Worm (Caenorhabditis elegans) whole organism, young adult: ENCODE results near the gene grl-31.
"Not testable (repeated sequence)": the region's sequence is repeated elsewhere in the genome, so short reads cannot be mapped to it uniquely, and the experiment has no call there.

Source experiments
- B0035.1 ChIP-seq: sonication (generic microtip); optimal IDR thresholded peaks from 2 replicates; lab custom pipeline; 2016; ENCODE audit warnings: missing genetic modification characterization, mild to moderate bottlenecking, missing compliant biosample characterization, missing genotype, missing genetic modification reagents
- F10E7.11 ChIP-seq: sonication (generic microtip); optimal IDR thresholded peaks from 2 replicates; lab custom pipeline; 2017; ENCODE audit warnings: mild to moderate bottlenecking, missing genetic modification characterization, moderate library complexity, missing compliant biosample characterization
- F33H1.4 ChIP-seq: fragments of 200-800 bp; sonication (Bioruptor generic); IDR thresholded peaks from 2 replicates; pipeline ENCODE4 v1.3.6; 2022; ENCODE audit warnings: missing genetic modification reagents, missing genetic modification characterization, missing compliant biosample characterization
- K12H6.12 ChIP-seq: fragments of 200-800 bp; sonication (Bioruptor generic); optimal IDR thresholded peaks from 2 replicates; lab custom pipeline; 2018; ENCODE audit warnings: mild to moderate bottlenecking, missing genetic modification characterization, missing compliant biosample characterization
- T07F8.4 ChIP-seq: sonication (generic microtip); optimal IDR thresholded peaks from 2 replicates; lab custom pipeline; 2016; ENCODE audit warnings: mild to moderate bottlenecking, missing genetic modification characterization, moderate library complexity, missing compliant biosample characterization
- T26A5.8 ChIP-seq: sonication (generic microtip); optimal IDR thresholded peaks from 2 replicates; lab custom pipeline; 2016; ENCODE audit warnings: missing genetic modification characterization, missing compliant biosample characterization
- Y79H2A.3 ChIP-seq: fragments of 200-800 bp; sonication (Bioruptor generic); conservative IDR thresholded peaks from 2 replicates; pipeline ENCODE4 v1.3.6; 2022; ENCODE audit warnings: missing genetic modification reagents, missing genetic modification characterization, missing compliant biosample characterization
- athp-1 ChIP-seq: sonication (generic microtip); optimal IDR thresholded peaks from 2 replicates; lab custom pipeline; 2017; ENCODE audit warnings: mild to moderate bottlenecking, missing genetic modification characterization, missing compliant biosample characterization
- attf-5 ChIP-seq: fragments of 200-800 bp; sonication (Bioruptor generic); optimal IDR thresholded peaks from 2 replicates; lab custom pipeline; 2018; ENCODE audit warnings: mild to moderate bottlenecking, missing genetic modification characterization, missing compliant biosample characterization
- attf-6 ChIP-seq: fragments of 200-800 bp; sonication (Bioruptor generic); IDR thresholded peaks from 2 replicates; pipeline ENCODE4 v1.3.6; 2022; ENCODE audit warnings: missing genetic modification reagents, missing genetic modification characterization, missing compliant biosample characterization
- cebp-1 ChIP-seq, 2 experiments: fragments of 200-800 bp in 1 of 2; sonication (Bioruptor generic) in 1 of 2; sonication (generic microtip) in 1 of 2; IDR thresholded peaks in 1 of 2; optimal IDR thresholded peaks in 1 of 2; 2 replicates each; pipeline versions ENCODE4 v1.3.6 to Lab custom; 2017 to 2022; ENCODE audit warnings: missing compliant biosample characterization in 2 of 2, missing genetic modification characterization in 2 of 2, mild to moderate bottlenecking in 1 of 2, missing genetic modification reagents in 1 of 2, moderate library complexity in 1 of 2
- ceh-27 ChIP-seq: fragments of 200-800 bp; sonication (Bioruptor generic); optimal IDR thresholded peaks from 2 replicates; lab custom pipeline; 2018; ENCODE audit warnings: mild to moderate bottlenecking, missing genetic modification characterization, moderate library complexity, missing compliant biosample characterization
- ceh-40 ChIP-seq: fragments of 200-800 bp; sonication (Bioruptor generic); IDR thresholded peaks from 2 replicates; pipeline ENCODE4 v1.3.6; 2022; ENCODE audit warnings: missing genetic modification characterization, missing compliant biosample characterization
- ceh-79 ChIP-seq: sonication (generic microtip); optimal IDR thresholded peaks from 2 replicates; lab custom pipeline; 2017; ENCODE audit warnings: mild to moderate bottlenecking, missing genetic modification characterization, missing compliant biosample characterization
- dpff-1 ChIP-seq: sonication (generic microtip); optimal IDR thresholded peaks from 2 replicates; lab custom pipeline; 2017; ENCODE audit warnings: mild to moderate bottlenecking, missing genetic modification characterization, missing compliant biosample characterization
- egl-44 ChIP-seq: fragments of 200-800 bp; sonication (Bioruptor generic); IDR thresholded peaks from 2 replicates; pipeline ENCODE4 v1.3.6; 2022; ENCODE audit warnings: missing genetic modification reagents, missing genetic modification characterization, missing compliant biosample characterization
- ets-4 ChIP-seq: fragments of 200-800 bp; sonication (Bioruptor generic); optimal IDR thresholded peaks from 2 replicates; lab custom pipeline; 2018; ENCODE audit warnings: mild to moderate bottlenecking, missing genetic modification characterization, missing compliant biosample characterization
- gei-17 ChIP-seq: fragments of 200-800 bp; sonication (Bioruptor generic); optimal IDR thresholded peaks from 2 replicates; lab custom pipeline; 2018; ENCODE audit warnings: mild to moderate bottlenecking, missing genetic modification characterization, missing compliant biosample characterization
- him-1 ChIP-seq: sonication (generic microtip); optimal IDR thresholded peaks from 2 replicates; lab custom pipeline; 2016; ENCODE audit warnings: missing genotype, missing genetic modification reagents, missing genetic modification characterization, missing compliant biosample characterization
- let-607 ChIP-seq, 2 experiments: fragments of 200-800 bp in 1 of 2; sonication (Bioruptor generic) in 1 of 2; sonication (generic microtip) in 1 of 2; optimal IDR thresholded peaks; 2 replicates each; lab custom pipeline; 2016 to 2018; ENCODE audit warnings: mild to moderate bottlenecking in 2 of 2, missing compliant biosample characterization in 2 of 2, missing genetic modification characterization in 2 of 2, moderate library complexity in 2 of 2, missing genotype in 1 of 2
- lir-1 ChIP-seq: fragments of 200-800 bp; sonication (Bioruptor generic); conservative IDR thresholded peaks from 2 replicates; pipeline ENCODE4 v1.3.6; 2022; ENCODE audit warnings: missing genetic modification reagents, missing genetic modification characterization, missing compliant biosample characterization
- lsy-27 ChIP-seq: sonication (generic microtip); optimal IDR thresholded peaks from 2 replicates; lab custom pipeline; 2017; ENCODE audit warnings: missing genetic modification characterization, mild to moderate bottlenecking, missing compliant biosample characterization, antibody characterized with exemption, missing genotype, borderline replicate concordance; ENCODE audit not compliant: insufficient read depth
- madf-3 ChIP-seq: fragments of 200-800 bp; sonication (Bioruptor generic); IDR thresholded peaks from 2 replicates; pipeline ENCODE4 v1.3.6; 2022; ENCODE audit warnings: missing genetic modification reagents, missing genetic modification characterization, missing compliant biosample characterization
- nfya-1 ChIP-seq: sonication (generic microtip); optimal IDR thresholded peaks from 2 replicates; lab custom pipeline; 2017; ENCODE audit warnings: antibody characterized with exemption, missing compliant biosample characterization, missing genetic modification characterization, borderline replicate concordance; ENCODE audit not compliant: insufficient read depth
- nhr-120 ChIP-seq: fragments of 200-800 bp; sonication (Bioruptor generic); IDR thresholded peaks from 2 replicates; pipeline ENCODE4 v1.3.6; 2022; ENCODE audit warnings: missing genetic modification characterization, missing compliant biosample characterization
- nhr-179 ChIP-seq: sonication (generic microtip); optimal IDR thresholded peaks from 2 replicates; lab custom pipeline; 2016; ENCODE audit warnings: mild to moderate bottlenecking, missing genetic modification characterization, missing compliant biosample characterization
- nhr-90 ChIP-seq: sonication (generic microtip); optimal IDR thresholded peaks from 2 replicates; lab custom pipeline; 2016; ENCODE audit warnings: missing genotype, mild to moderate bottlenecking, missing genetic modification characterization, missing compliant biosample characterization
- pbrm-1 ChIP-seq: fragments of 200-800 bp; sonication (Bioruptor generic); IDR thresholded peaks from 2 replicates; pipeline ENCODE4 v1.3.6; 2022; ENCODE audit warnings: missing genetic modification reagents, missing genetic modification characterization, missing compliant biosample characterization
- rcor-1 ChIP-seq: fragments of 200-800 bp; sonication (Bioruptor generic); IDR thresholded peaks from 2 replicates; pipeline ENCODE4 v1.3.6; 2022; ENCODE audit warnings: missing genetic modification reagents, missing genetic modification characterization, missing compliant biosample characterization
- sdz-38 ChIP-seq: sonication (generic microtip); optimal IDR thresholded peaks from 2 replicates; lab custom pipeline; 2016; ENCODE audit warnings: missing genotype, missing genetic modification characterization, missing compliant biosample characterization
- snpc-4 ChIP-seq, 5 experiments: fragments of 150-350 bp in 1 of 5; sonication (generic microtip) in 4 of 5; optimal IDR thresholded peaks; 2 replicates each; lab custom pipeline; 2014 to 2018; ENCODE audit warnings: missing genetic modification characterization in 5 of 5, missing biosample characterization in 3 of 5, antibody characterized with exemption in 2 of 5, mild to moderate bottlenecking in 2 of 5, missing compliant biosample characterization in 2 of 5, missing genotype in 2 of 5, moderate library complexity in 2 of 5, missing genetic modification reagents in 1 of 5
- tbx-9 ChIP-seq: sonication (generic microtip); optimal IDR thresholded peaks from 2 replicates; lab custom pipeline; 2016; ENCODE audit warnings: borderline replicate concordance, missing genetic modification characterization, inconsistent platforms, missing compliant biosample characterization
- unc-62 ChIP-seq: fragments of 150-350 bp; optimal IDR thresholded peaks from 2 replicates; lab custom pipeline; 2014; ENCODE audit warnings: missing biosample characterization, missing genetic modification reagents, missing genetic modification characterization
- xnd-1 ChIP-seq: sonication (generic microtip); optimal IDR thresholded peaks from 2 replicates; lab custom pipeline; 2016; ENCODE audit warnings: missing genotype, missing genetic modification reagents, missing genetic modification characterization, missing compliant biosample characterization
- zfh-2 ChIP-seq: fragments of 200-800 bp; sonication (Bioruptor generic); conservative IDR thresholded peaks from 2 replicates; pipeline ENCODE4 v1.3.6; 2022; ENCODE audit warnings: missing genetic modification reagents, missing genetic modification characterization, missing compliant biosample characterization
- zim-3 ChIP-seq: sonication (generic microtip); optimal IDR thresholded peaks from 2 replicates; lab custom pipeline; 2017; ENCODE audit warnings: mild to moderate bottlenecking, missing genetic modification characterization, moderate library complexity, missing compliant biosample characterization
- ztf-25 ChIP-seq: fragments of 200-800 bp; sonication (Bioruptor generic); IDR thresholded peaks from 2 replicates; pipeline ENCODE4 v1.3.6; 2022; ENCODE audit warnings: missing genetic modification reagents, missing genetic modification characterization, missing compliant biosample characterization
- ztf-3 ChIP-seq: fragments of 200-800 bp; sonication (Bioruptor generic); optimal IDR thresholded peaks from 2 replicates; lab custom pipeline; 2018; ENCODE audit warnings: mild to moderate bottlenecking, missing genetic modification characterization, missing compliant biosample characterization

grl-31 gene

ce11 chrV:3557422-3557821, at the start of gene grl-31:
Gene grl-31, minus strand, starts transcription at chrV:3557778.
- TF ChIP-seq T07F8.4 (tag; lab: Kevin White, UChicago) (no peak), zfh-2 (GFP tag; lab: Robert Waterston, UW) (peak; percentile 59)

DNA sequence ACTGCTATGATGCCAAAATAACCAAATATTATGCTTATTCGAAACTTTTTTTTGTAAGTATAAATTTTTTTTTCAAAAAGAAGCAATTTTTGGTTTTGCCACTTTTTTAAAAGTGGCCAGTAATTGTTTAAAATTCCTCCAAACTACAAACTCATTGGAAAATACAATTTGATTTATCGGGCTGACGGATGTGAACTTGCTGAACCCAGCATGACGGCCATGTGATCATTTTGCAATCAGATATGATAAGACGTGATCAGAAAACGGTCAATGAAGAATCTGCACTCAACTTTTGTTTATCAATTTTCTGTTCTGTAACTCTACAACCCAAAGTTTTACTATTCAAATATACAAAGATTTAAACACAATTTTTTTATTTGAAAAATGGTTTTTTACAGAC, 48.8 kb upstream of the grl-31 start:
- no peak for TF ChIP-seq attf-6
- no peak for TF ChIP-seq rcor-1 (GFP tag; lab: Robert Waterston, UW)
- TF ChIP-seq him-1, result no peak
- TF ChIP-seq nfya-1 (tag; lab: Kevin White, UChicago), result no peak
- no peak for TF ChIP-seq attf-5 (GFP tag; lab: Kevin White, UChicago)
- TF ChIP-seq unc-62 (GFP tag; lab: Kevin White, UChicago), result no peak

ce11 chrV:3605325-3605724, 47.7 kb upstream of the grl-31 start, which contains the start of gene T22F3.8:
Gene T22F3.8, minus strand, starts transcription at chrV:3605425.
- TF ChIP-seq F10E7.11 (tag; lab: Kevin White, UChicago) (no peak), madf-3 (GFP tag; lab: Robert Waterston, UW) (no peak), nhr-120 (GFP tag; lab: Robert Waterston, UW) (no peak), dpff-1 (tag; lab: Kevin White, UChicago) (no peak), F33H1.4 (no peak), lsy-27 (no peak), attf-6 (no peak)
- TF ChIP-seq, all 124 proteins: peak for 0

ce11 chrV:3600570-3600969, 43.0 kb upstream of the grl-31 start, which contains the start of gene T22F3.7:
Gene T22F3.7, minus strand, starts transcription at chrV:3600670.
- TF ChIP-seq T07F8.4 (tag; lab: Kevin White, UChicago) (no peak), ceh-40 (GFP tag; lab: Robert Waterston, UW) (no peak), xnd-1 (tag; lab: Kevin White, UChicago) (no peak), let-607 (tag; optimal IDR thresholded peaks at IDR 0.05; lab: Kevin White, UChicago) (no peak), K12H6.12 (tag; lab: Kevin White, UChicago) (no peak), egl-44 (no peak), gei-17 (GFP tag; lab: Kevin White, UChicago) (no peak), tbx-9 (tag; lab: Kevin White, UChicago) (no peak), zim-3 (tag; lab: Kevin White, UChicago) (no peak), lsy-27 (no peak), nhr-120 (GFP tag; lab: Robert Waterston, UW) (no peak), ztf-25 (GFP tag; lab: Robert Waterston, UW) (no peak), cebp-1 (GFP tag; IDR thresholded peaks at IDR 0.05; lab: Robert Waterston, UW) (no peak), cebp-1 (tag; optimal IDR thresholded peaks at IDR 0.05; lab: Kevin White, UChicago) (no peak), nhr-90 (no peak), pbrm-1 (GFP tag; lab: Robert Waterston, UW) (no peak)

- not testable (repeated sequence) for TF ChIP-seq dpff-1 (tag; lab: Kevin White, UChicago); ets-4 (GFP tag; lab: Kevin White, UChicago); athp-1 (tag; lab: Kevin White, UChicago)
These were observed 39.5 kb upstream of the grl-31 start, which contains the start of gene srh-212 for ce11 chrV:3597052-3597451. Gene srh-212, minus strand, starts transcription at chrV:3597152.

- TF ChIP-seq ceh-79 (tag; lab: Kevin White, UChicago) (no peak), attf-6 (no peak), ets-4 (GFP tag; lab: Kevin White, UChicago) (no peak), cebp-1 (GFP tag; IDR thresholded peaks at IDR 0.05; lab: Robert Waterston, UW) (no peak), cebp-1 (tag; optimal IDR thresholded peaks at IDR 0.05; lab: Kevin White, UChicago) (no peak), sdz-38 (tag; lab: Kevin White, UChicago) (no peak), madf-3 (GFP tag; lab: Robert Waterston, UW) (no peak), Y79H2A.3 (GFP tag; lab: Robert Waterston, UW) (no peak), B0035.1 (tag; lab: Kevin White, UChicago) (no peak), lir-1 (GFP tag; lab: Robert Waterston, UW) (no peak), T26A5.8 (no peak), ztf-3 (no peak), ceh-27 (GFP tag; lab: Kevin White, UChicago) (no peak), nhr-179 (tag; lab: Kevin White, UChicago) (no peak), snpc-4 (GFP tag; optimal IDR thresholded peaks at IDR 0.05; lab: Kevin White, UChicago) (no peak), snpc-4 (tag; optimal IDR thresholded peaks at IDR 0.05; lab: Kevin White, UChicago) (no peak)
These were observed 37.4 kb upstream of the grl-31 start, which contains the start of gene srh-213 for ce11 chrV:3594936-3595335. Gene srh-213, minus strand, starts transcription at chrV:3595036.
